Fruit fly (Drosophila melanogaster) whole organism, prepupa: ENCODE data around the gene CG1582.

Source experiments
- CG10631 ChIP-seq: fragments of 200-800 bp; sonication (Bioruptor generic); optimal IDR thresholded peaks from 2 replicates; lab custom pipeline; 2016; ENCODE audit warnings: missing biosample characterization, missing genetic modification characterization
- CG11762 ChIP-seq: fragments of 200-800 bp; sonication (Bioruptor generic); optimal IDR thresholded peaks from 3 replicates; lab custom pipeline; 2016; ENCODE audit warnings: missing biosample characterization, missing genetic modification characterization; ENCODE audit not compliant: insufficient read depth
- CG1621 ChIP-seq: fragments of 200-800 bp; sonication (Bioruptor generic); optimal IDR thresholded peaks from 3 replicates; lab custom pipeline; 2018; ENCODE audit warnings: missing biosample characterization, mild to moderate bottlenecking, missing genetic modification characterization
- CG31627 ChIP-seq: fragments of 200-800 bp; sonication (Bioruptor generic); optimal IDR thresholded peaks from 3 replicates; lab custom pipeline; 2016; ENCODE audit warnings: missing biosample characterization, missing genetic modification characterization
- CG7368 ChIP-seq: fragments of 200-800 bp; sonication (Bioruptor generic); optimal IDR thresholded peaks from 3 replicates; lab custom pipeline; 2016; ENCODE audit warnings: missing biosample characterization, missing genetic modification characterization
- CG8119 ChIP-seq: fragments of 200-800 bp; sonication (Bioruptor generic); IDR thresholded peaks from 3 replicates; pipeline ENCODE4 v1.3.6; 2022; ENCODE audit warnings: missing biosample characterization, missing genetic modification characterization
- CG9139 ChIP-seq: fragments of 200-800 bp; sonication (Bioruptor generic); optimal IDR thresholded peaks from 3 replicates; lab custom pipeline; 2017; ENCODE audit warnings: missing biosample characterization, mild to moderate bottlenecking, missing genetic modification characterization
- Eip75B ChIP-seq: fragments of 200-800 bp; sonication (Bioruptor generic); optimal IDR thresholded peaks from 3 replicates; lab custom pipeline; 2016; ENCODE audit warnings: missing biosample characterization, missing genetic modification characterization
- Ets96B ChIP-seq: fragments of 200-800 bp; optimal IDR thresholded peaks from 2 replicates; lab custom pipeline; 2019; ENCODE audit warnings: missing biosample characterization, mild to moderate bottlenecking, missing genetic modification characterization, moderate library complexity
- Gug ChIP-seq: fragments of 200-800 bp; sonication (Bioruptor generic); IDR thresholded peaks from 2 replicates; pipeline ENCODE4 v1.3.6; 2022; ENCODE audit warnings: missing biosample characterization, missing genetic modification characterization
- OdsH ChIP-seq: fragments of 200-800 bp; sonication (Bioruptor generic); optimal IDR thresholded peaks from 3 replicates; lab custom pipeline; 2016; ENCODE audit warnings: missing biosample characterization, missing genetic modification characterization
- fd59A ChIP-seq: fragments of 200-800 bp; sonication (Bioruptor generic); optimal IDR thresholded peaks from 2 replicates; lab custom pipeline; 2017; ENCODE audit warnings: missing biosample characterization, mild to moderate bottlenecking, missing genetic modification characterization, missing genetic modification reagents
- net ChIP-seq: fragments of 200-800 bp; sonication (Bioruptor generic); optimal IDR thresholded peaks from 3 replicates; lab custom pipeline; 2016; ENCODE audit warnings: missing biosample characterization, missing genetic modification characterization
- svp ChIP-seq: fragments of 200-800 bp; sonication (Bioruptor generic); peaks from one replicate; lab custom pipeline; 2016; ENCODE audit warnings: missing biosample characterization, missing genetic modification characterization

dm6 chrX:10865580-10866331 lies 33.3 kb downstream of the CG1582 start:
- TF ChIP-seq CG9139 (no peak), CG31627 (GFP tag; lab: Kevin White, UChicago) (no peak), Ets96B (tag; lab: Kevin White, UChicago) (no peak), Eip75B (GFP tag; lab: Kevin White, UChicago) (no peak), CG10631 (no peak), fd59A (GFP tag; lab: Kevin White, UChicago) (no peak), CG1621 (tag; lab: Kevin White, UChicago) (no peak), Gug (GFP tag; lab: Robert Waterston, UW) (no peak), OdsH (GFP tag; lab: Kevin White, UChicago) (no peak), net (GFP tag; lab: Kevin White, UChicago) (no peak), CG7368 (GFP tag; lab: Kevin White, UChicago) (no peak), CG11762 (GFP tag; lab: Kevin White, UChicago) (no peak), CG8119 (GFP tag; lab: Robert Waterston, UW) (no peak), svp (GFP tag; lab: Kevin White, UChicago) (no peak)
